Fruit fly (Drosophila melanogaster) whole organism, wandering third instar larva: ENCODE results near the gene Gr93d.

ENCODE experiments used
- Abd-B ChIP-seq: fragments of >200 bp; optimal IDR thresholded peaks from 2 replicates; lab custom pipeline; 2017; ENCODE audit warnings: missing biosample characterization, missing genetic modification characterization
- CG9705 ChIP-seq: fragments of 200-800 bp; sonication (Bioruptor generic); optimal IDR thresholded peaks from 2 replicates; lab custom pipeline; 2018; ENCODE audit warnings: missing biosample characterization, mild to moderate bottlenecking, missing genetic modification characterization
- CrebA ChIP-seq: fragments of 200-800 bp; sonication (Bioruptor generic); optimal IDR thresholded peaks from 2 replicates; lab custom pipeline; 2016; ENCODE audit warnings: missing biosample characterization, mild to moderate bottlenecking, missing genetic modification characterization, borderline replicate concordance
- Dif ChIP-seq: fragments of 200-275, 200-300 bp; sonication (Bioruptor generic); optimal IDR thresholded peaks from 2 replicates; lab custom pipeline; 2018; ENCODE audit warnings: missing biosample characterization, missing genetic modification characterization; ENCODE audit not compliant: partially characterized antibody
- GATAd ChIP-seq: sonication (Bioruptor generic); optimal IDR thresholded peaks from 2 replicates; lab custom pipeline; 2016; ENCODE audit warnings: missing biosample characterization, missing genetic modification characterization
- HLH106 ChIP-seq: fragments of 200-800 bp; optimal IDR thresholded peaks from 3 replicates; lab custom pipeline; 2019; ENCODE audit warnings: missing biosample characterization, mild to moderate bottlenecking, missing genetic modification characterization, moderate library complexity
- Hnf4 ChIP-seq: fragments of 200-800 bp; sonication (Bioruptor generic); optimal IDR thresholded peaks from 2 replicates; lab custom pipeline; 2016; ENCODE audit warnings: missing biosample characterization, mild to moderate bottlenecking, missing genetic modification characterization
- Hr78 ChIP-seq: fragments of >200 bp; optimal IDR thresholded peaks from 2 replicates; lab custom pipeline; 2017; ENCODE audit warnings: missing biosample characterization, missing genetic modification characterization
- Mio ChIP-seq: sonication (Bioruptor generic); optimal IDR thresholded peaks from 2 replicates; lab custom pipeline; 2016; ENCODE audit warnings: missing biosample characterization, missing genetic modification characterization
- Myc ChIP-seq: fragments of >200 bp; optimal IDR thresholded peaks from 2 replicates; lab custom pipeline; 2017
- OdsH ChIP-seq: fragments of 200-800 bp; sonication (Bioruptor generic); optimal IDR thresholded peaks from 2 replicates; lab custom pipeline; 2016; ENCODE audit warnings: missing biosample characterization, mild to moderate bottlenecking, missing genetic modification characterization
- Rel ChIP-seq, 2 experiments: fragments of 200-800 bp; sonication (Bioruptor generic) in 1 of 2; optimal IDR thresholded peaks; 2 replicates in 1 of 2; 3 replicates in 1 of 2; lab custom pipeline; 2016 to 2019; ENCODE audit warnings: mild to moderate bottlenecking in 2 of 2, missing biosample characterization in 2 of 2, missing genetic modification characterization in 2 of 2, moderate library complexity in 1 of 2
- Sp1 ChIP-seq: fragments of 200-800 bp; sonication (Bioruptor generic); optimal IDR thresholded peaks from 3 replicates; lab custom pipeline; 2019; ENCODE audit warnings: missing biosample characterization, mild to moderate bottlenecking, missing genetic modification characterization, moderate library complexity
- dl ChIP-seq, 2 experiments: fragments of 175-275, 200-275 bp in 1 of 2; fragments of 200-275 bp in 1 of 2; sonication (Bioruptor generic); optimal IDR thresholded peaks; lab custom pipeline; 2018; ENCODE audit warnings: mild to moderate bottlenecking in 2 of 2, missing biosample characterization in 2 of 2, missing genetic modification characterization in 2 of 2, moderate library complexity in 2 of 2; ENCODE audit not compliant: partially characterized antibody in 2 of 2, insufficient read depth in 1 of 2
- dmrt93B ChIP-seq: fragments of 200-800 bp; sonication (Bioruptor generic); optimal IDR thresholded peaks from 2 replicates; lab custom pipeline; 2018; ENCODE audit warnings: missing biosample characterization, mild to moderate bottlenecking, missing genetic modification characterization
- dsf ChIP-seq: sonication (Bioruptor generic); optimal IDR thresholded peaks from 2 replicates; lab custom pipeline; 2016; ENCODE audit warnings: missing biosample characterization, missing genetic modification characterization, borderline replicate concordance
- ey ChIP-seq: fragments of 200-800 bp; sonication (Bioruptor generic); optimal IDR thresholded peaks from 2 replicates; lab custom pipeline; 2016; ENCODE audit warnings: missing biosample characterization, missing genetic modification characterization
- foxo ChIP-seq, 2 experiments: fragments of 200-800 bp; sonication (Bioruptor generic); optimal IDR thresholded peaks; 2 replicates in 1 of 2; 3 replicates in 1 of 2; lab custom pipeline; 2016 to 2017; ENCODE audit warnings: missing biosample characterization in 2 of 2, missing genetic modification characterization in 2 of 2
- fru ChIP-seq: fragments of 200-800 bp; sonication (Bioruptor generic); optimal IDR thresholded peaks from 3 replicates; lab custom pipeline; 2016; ENCODE audit warnings: missing biosample characterization, mild to moderate bottlenecking, missing genetic modification characterization
- h ChIP-seq: fragments of 200-800 bp; sonication (Bioruptor generic); optimal IDR thresholded peaks from 3 replicates; lab custom pipeline; 2016; ENCODE audit warnings: missing biosample characterization, mild to moderate bottlenecking, missing genetic modification characterization
- jim ChIP-seq: fragments of 175-275, 200-325 bp; sonication (Bioruptor generic); optimal IDR thresholded peaks from 2 replicates; lab custom pipeline; 2016; ENCODE audit warnings: missing biosample characterization, mild to moderate bottlenecking, missing genetic modification characterization
- psq ChIP-seq: fragments of 200-800 bp; sonication (Bioruptor generic); optimal IDR thresholded peaks from 3 replicates; lab custom pipeline; 2017; ENCODE audit warnings: missing biosample characterization, mild to moderate bottlenecking, missing genetic modification characterization, moderate library complexity
- rgr ChIP-seq: fragments of 200-800 bp; sonication (Bioruptor generic); optimal IDR thresholded peaks from 3 replicates; lab custom pipeline; 2016; ENCODE audit warnings: missing biosample characterization, mild to moderate bottlenecking, missing genetic modification characterization
- tai ChIP-seq: sonication (Bioruptor generic); optimal IDR thresholded peaks from 2 replicates; lab custom pipeline; 2016; ENCODE audit warnings: missing biosample characterization, missing genetic modification characterization
- woc ChIP-seq: sonication (Bioruptor generic); optimal IDR thresholded peaks from 2 replicates; lab custom pipeline; 2016; ENCODE audit warnings: missing biosample characterization, mild to moderate bottlenecking, missing genetic modification characterization

The Gr93d gene

dm6 chr3R:21846559-21846958 is at the start of gene Gr93d:
Gr93d (minus strand) TSS chr3R:21846659.
- no peak for TF ChIP-seq Hnf4 (GFP tag; lab: Kevin White, UChicago)
- no peak for TF ChIP-seq CG9705 (GFP tag; lab: Kevin White, UChicago)
- TF ChIP-seq Sp1, result no peak
- no peak for TF ChIP-seq CrebA (GFP tag; lab: Kevin White, UChicago)

- TF ChIP-seq foxo (GFP tag; optimal IDR thresholded peaks at IDR 0.05; lab: Kevin White, UChicago), result peak in 1 of 2 experiments; percentile 22
- peak; percentile 12 for TF ChIP-seq h (GFP tag; lab: Kevin White, UChicago)
- peak; percentile 20 for TF ChIP-seq Sp1
- no peak for TF ChIP-seq dsf (GFP tag; lab: Kevin White, UChicago)
- TF ChIP-seq HLH106, result peak; percentile 26
- no peak for TF ChIP-seq woc (GFP tag; lab: Kevin White, UChicago)
- no peak for TF ChIP-seq Abd-B (GFP tag; lab: Kevin White, UChicago)
- peak; percentile 1 for TF ChIP-seq psq (GFP tag; lab: Kevin White, UChicago)
- no peak for TF ChIP-seq OdsH (GFP tag; lab: Kevin White, UChicago)
These were observed 47.5 kb upstream of the Gr93d start for dm6 chr3R:21893929-21894328.

DNA sequence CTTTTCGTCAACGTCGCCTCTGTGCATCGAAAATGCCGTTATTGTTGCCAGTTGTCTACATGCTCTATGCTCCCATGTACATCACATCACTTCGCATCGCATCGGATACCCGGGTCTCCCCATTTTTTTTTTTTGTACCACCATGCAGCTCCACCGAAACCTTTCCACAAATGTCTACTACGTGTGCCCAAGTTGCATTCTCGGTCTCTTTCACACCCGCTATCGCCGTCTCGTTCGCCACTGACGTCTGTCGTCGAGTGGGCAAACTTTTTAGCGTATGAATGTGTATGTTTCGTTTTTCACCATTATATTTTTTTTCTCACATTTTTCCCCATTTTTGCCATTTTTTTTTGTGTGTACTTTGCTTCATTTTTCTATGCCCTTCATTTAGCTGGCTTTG is 46.0 kb upstream of the Gr93d start:
- TF ChIP-seq tai (GFP tag; lab: Kevin White, UChicago) (no peak), Sp1 (peak; percentile 19)
- TF ChIP-seq, all 38 proteins: peak for 1

- TF ChIP-seq Hr78 (GFP tag; lab: Kevin White, UChicago) (no peak), Mio (no peak), Rel (GFP tag; optimal IDR thresholded peaks at IDR 0.05; lab: Kevin White, UChicago) (no peak), Rel (tag; optimal IDR thresholded peaks at IDR 0.05; lab: Kevin White, UChicago) (peak; percentile 5)
These were observed 44.3 kb upstream of the Gr93d start for dm6 chr3R:21890739-21891138.

- TF ChIP-seq Rel (GFP tag; optimal IDR thresholded peaks at IDR 0.05; lab: Kevin White, UChicago) (no peak), Rel (tag; optimal IDR thresholded peaks at IDR 0.05; lab: Kevin White, UChicago) (peak; percentile 30), h (GFP tag; lab: Kevin White, UChicago) (peak; percentile 23), CrebA (GFP tag; lab: Kevin White, UChicago) (no peak), fru (GFP tag; lab: Kevin White, UChicago) (peak; percentile 10)
These were observed 43.5 kb upstream of the Gr93d start for dm6 chr3R:21889945-21890344.

- TF ChIP-seq dmrt93B (GFP tag; lab: Kevin White, UChicago) (no peak), Hnf4 (GFP tag; lab: Kevin White, UChicago) (no peak), Myc (lab: Kevin White, UChicago) (peak; percentile 30), CrebA (GFP tag; lab: Kevin White, UChicago) (no peak), psq (GFP tag; lab: Kevin White, UChicago) (no peak), dsf (GFP tag; lab: Kevin White, UChicago) (no peak), foxo (GFP tag; optimal IDR thresholded peaks at IDR 0.05; lab: Kevin White, UChicago) (peak in 1 of 2 experiments; percentile 35), ey (GFP tag; lab: Kevin White, UChicago) (peak; percentile 6), fru (GFP tag; lab: Kevin White, UChicago) (peak; percentile 45), jim (GFP tag; lab: Kevin White, UChicago) (no peak), rgr (GFP tag; lab: Kevin White, UChicago) (no peak), dl (GFP tag; optimal IDR thresholded peaks at IDR 0.05; lab: Kevin White, UChicago; ENCODE audit: insufficient read depth in 1 of 2, partially characterized antibody in 2 of 2) (no peak), GATAd (GFP tag; lab: Kevin White, UChicago) (no peak), Dif (no peak), h (GFP tag; lab: Kevin White, UChicago) (peak; percentile 0)
These were observed 42.5 kb upstream of the Gr93d start, which contains the start of gene CG43844 for dm6 chr3R:21888696-21889602. CG43844 (plus strand) TSS chr3R:21889539.
